Worm (Caenorhabditis elegans) whole organism, midembryonic: Measurements from ENCODE around the gene lir-1.

Experiments
- flt-1 ChIP-seq: fragments of 200-800 bp; sonication (Bioruptor generic); IDR thresholded peaks from 2 replicates; pipeline ENCODE4 v1.3.6; 2022; ENCODE audit warnings: missing genetic modification characterization, missing compliant biosample characterization
- ztf-29 ChIP-seq: fragments of 200-800 bp; sonication (Bioruptor generic); IDR thresholded peaks from 2 replicates; pipeline ENCODE4 v1.3.6; 2022; ENCODE audit warnings: missing genetic modification reagents, missing genetic modification characterization, missing compliant biosample characterization

- TF ChIP-seq ztf-29, result no peak
- TF ChIP-seq flt-1, result no peak
These were observed at the start of gene lir-1 for ce11 chrII:7671705-7672104.
